Worm (Caenorhabditis elegans): Measurements from ENCODE around the gene abu-15.

- TF ChIP-seq ceh-91 (GFP tag; IDR thresholded peaks at IDR 0.05) (no peak), F57A8.1 (GFP tag; optimal IDR thresholded peaks at IDR 0.05) (no peak), Y67H2A.10 (GFP tag; conservative IDR thresholded peaks at IDR 0.05) (no peak)
Observed at ce11 chrV:5131380-5131779, 27.0 kb upstream of the abu-15 start.
